Fruit fly (Drosophila melanogaster) whole organism, embryonic: ENCODE results near the gene TBC1D16.
A peak's percentile ranks its signal among the peaks of the same experiment; 100 is the strongest.

Source experiments
- CG1024 ChIP-seq: fragments of 200-800 bp; sonication (Bioruptor generic); IDR thresholded peaks from 2 replicates; pipeline ENCODE4 v1.3.6; 2022; ENCODE audit warnings: missing biosample characterization, missing genetic modification characterization
- CG1233 ChIP-seq: fragments of 200-800 bp; sonication (Bioruptor generic); optimal IDR thresholded peaks from 4 replicates; lab custom pipeline; 2018; ENCODE audit warnings: missing biosample characterization, mild to moderate bottlenecking, missing genetic modification characterization
- CG12769 ChIP-seq: fragments of 200-800 bp; sonication (Bioruptor generic); optimal IDR thresholded peaks from 2 replicates; lab custom pipeline; 2019; ENCODE audit warnings: missing biosample characterization, mild to moderate bottlenecking, missing genetic modification characterization, moderate library complexity
- CG12942 ChIP-seq: fragments of 200-800 bp; sonication (Bioruptor generic); optimal IDR thresholded peaks from 3 replicates; lab custom pipeline; 2016; ENCODE audit warnings: missing biosample characterization, missing genetic modification characterization
- CG13424 ChIP-seq: fragments of 200-800 bp; sonication (Bioruptor generic); optimal IDR thresholded peaks from 2 replicates; lab custom pipeline; 2019; ENCODE audit warnings: missing biosample characterization, mild to moderate bottlenecking, missing genetic modification characterization, moderate library complexity
- CG13624 ChIP-seq: fragments of 200-800 bp; sonication (Bioruptor generic); optimal IDR thresholded peaks from 2 replicates; lab custom pipeline; 2016; ENCODE audit warnings: missing biosample characterization, missing genetic modification characterization
- CG15601 ChIP-seq: fragments of 200-800 bp; sonication (Bioruptor generic); optimal IDR thresholded peaks from 3 replicates; lab custom pipeline; 2019; ENCODE audit warnings: missing biosample characterization, mild to moderate bottlenecking, missing genetic modification characterization, moderate library complexity
- CG16815 ChIP-seq: fragments of 200-800 bp; sonication (Bioruptor generic); optimal IDR thresholded peaks from 3 replicates; lab custom pipeline; 2017; ENCODE audit warnings: missing biosample characterization, mild to moderate bottlenecking, missing genetic modification characterization
- CG17612 ChIP-seq: fragments of 200-800 bp; sonication (Bioruptor generic); IDR thresholded peaks from 2 replicates; pipeline ENCODE4 v1.3.6; 2022; ENCODE audit warnings: missing biosample characterization, missing genetic modification characterization
- CG18764 ChIP-seq: fragments of 200-800 bp; sonication (Bioruptor generic); optimal IDR thresholded peaks from 3 replicates; lab custom pipeline; 2016; ENCODE audit warnings: missing biosample characterization, missing genetic modification characterization
- CG2199 ChIP-seq: fragments of 200-800 bp; sonication (Bioruptor generic); IDR thresholded peaks from 3 replicates; pipeline ENCODE4 v1.3.6; 2022; ENCODE audit warnings: missing biosample characterization, missing genetic modification characterization
- CG30020 ChIP-seq: fragments of 200-800 bp; optimal IDR thresholded peaks from 2 replicates; lab custom pipeline; 2019; ENCODE audit warnings: missing biosample characterization, mild to moderate bottlenecking, missing genetic modification characterization, moderate library complexity
- CG30403 ChIP-seq: fragments of 200-800 bp; sonication (Bioruptor generic); optimal IDR thresholded peaks from 3 replicates; lab custom pipeline; 2016; ENCODE audit warnings: missing biosample characterization, missing genetic modification characterization
- CG33557 ChIP-seq: fragments of 200-800 bp; sonication (Bioruptor generic); optimal IDR thresholded peaks from 2 replicates; lab custom pipeline; 2019; ENCODE audit warnings: missing biosample characterization, mild to moderate bottlenecking, missing genetic modification characterization, moderate library complexity
- CG8765 ChIP-seq: fragments of 200-800 bp; sonication (Bioruptor generic); IDR thresholded peaks from 2 replicates; pipeline ENCODE4 v1.3.6; 2022; ENCODE audit warnings: missing biosample characterization, missing genetic modification characterization
- CkIIα-i1 ChIP-seq: fragments of 200-800 bp; sonication (Bioruptor generic); IDR thresholded peaks from 2 replicates; pipeline ENCODE4 v1.3.6; 2022; ENCODE audit warnings: missing biosample characterization, missing genetic modification characterization
- CrebB ChIP-seq: fragments of 200-800 bp; sonication (Bioruptor generic); optimal IDR thresholded peaks from 3 replicates; lab custom pipeline; 2018; ENCODE audit warnings: missing biosample characterization, mild to moderate bottlenecking, missing genetic modification characterization
- D ChIP-seq, 2 experiments: fragments of 200-800 bp in 1 of 2; fragments of >200 bp in 1 of 2; sonication (Bioruptor generic) in 1 of 2; optimal IDR thresholded peaks; 2 replicates in 1 of 2; 3 replicates in 1 of 2; lab custom pipeline; 2017; ENCODE audit warnings: mild to moderate bottlenecking in 1 of 2, missing biosample characterization in 1 of 2, missing genetic modification characterization in 1 of 2, missing genetic modification reagents in 1 of 2
- Dek ChIP-seq: fragments of 200-800 bp; sonication (Bioruptor generic); optimal IDR thresholded peaks from 3 replicates; lab custom pipeline; 2019; ENCODE audit warnings: missing biosample characterization, mild to moderate bottlenecking, missing genetic modification characterization, moderate library complexity
- Fer3 ChIP-seq: fragments of 200-800 bp; sonication (Bioruptor generic); optimal IDR thresholded peaks from 2 replicates; lab custom pipeline; 2018; ENCODE audit warnings: missing biosample characterization, mild to moderate bottlenecking, missing genetic modification characterization, moderate library complexity
- HmgD ChIP-seq: fragments of 200-800 bp; sonication (Bioruptor generic); optimal IDR thresholded peaks from 3 replicates; lab custom pipeline; 2016; ENCODE audit warnings: missing biosample characterization, missing genetic modification characterization
- Med ChIP-seq: fragments of 200-800 bp; sonication (Bioruptor generic); peaks from one replicate; lab custom pipeline; 2016; ENCODE audit warnings: missing biosample characterization, missing genetic modification characterization, mild to moderate bottlenecking, inconsistent platforms, moderate library complexity
- Meics ChIP-seq: fragments of 200-800 bp; sonication (Bioruptor generic); optimal IDR thresholded peaks from 2 replicates; lab custom pipeline; 2017; ENCODE audit warnings: missing biosample characterization, mild to moderate bottlenecking, missing genetic modification characterization
- Myb ChIP-seq: fragments of 200-800 bp; sonication (Bioruptor generic); optimal IDR thresholded peaks from 2 replicates; lab custom pipeline; 2016; ENCODE audit warnings: missing biosample characterization, missing genetic modification characterization
- NfI ChIP-seq: fragments of 200-800 bp; sonication (Bioruptor generic); optimal IDR thresholded peaks from 3 replicates; lab custom pipeline; 2018; ENCODE audit warnings: missing biosample characterization, mild to moderate bottlenecking, missing genetic modification characterization, moderate library complexity
- Tbp ChIP-seq: fragments of >200 bp; optimal IDR thresholded peaks from 2 replicates; lab custom pipeline; 2018; ENCODE audit warnings: missing biosample characterization, missing genetic modification characterization
- Usf ChIP-seq: fragments of 200-800 bp; sonication (Bioruptor generic); optimal IDR thresholded peaks from 2 replicates; lab custom pipeline; 2017; ENCODE audit warnings: missing genotype, missing biosample characterization, missing genetic modification characterization
- bab2 ChIP-seq: fragments of 200-800 bp; sonication (Bioruptor generic); optimal IDR thresholded peaks from 2 replicates; lab custom pipeline; 2016; ENCODE audit warnings: missing biosample characterization, missing genetic modification characterization
- chinmo ChIP-seq: fragments of 200-800 bp; sonication (Bioruptor generic); IDR thresholded peaks from 4 replicates; pipeline ENCODE4 v1.3.6; 2022; ENCODE audit warnings: missing biosample characterization, missing genetic modification characterization; ENCODE audit not compliant: partially characterized antibody
- dimm ChIP-seq: fragments of 200-800 bp; sonication (Bioruptor generic); IDR thresholded peaks from 2 replicates; pipeline ENCODE4 v1.3.6; 2022; ENCODE audit warnings: missing biosample characterization, missing genetic modification characterization
- esg ChIP-seq: fragments of 200-800 bp; sonication (Bioruptor generic); conservative IDR thresholded peaks from 2 replicates; pipeline ENCODE4 v1.3.6; 2022; ENCODE audit warnings: missing biosample characterization, missing genetic modification characterization
- exex ChIP-seq: fragments of 200-800 bp; sonication (Bioruptor generic); optimal IDR thresholded peaks from 4 replicates; lab custom pipeline; 2018; ENCODE audit warnings: missing biosample characterization, mild to moderate bottlenecking, missing genetic modification characterization, moderate library complexity
- ind ChIP-seq: fragments of 200-800 bp; sonication (Bioruptor generic); optimal IDR thresholded peaks from 3 replicates; lab custom pipeline; 2016; ENCODE audit warnings: missing biosample characterization, missing genetic modification characterization
- inv ChIP-seq: fragments of 200-800 bp; sonication (Bioruptor generic); IDR thresholded peaks from 2 replicates; pipeline ENCODE4 v1.3.6; 2022; ENCODE audit warnings: missing biosample characterization, missing genetic modification characterization; ENCODE audit not compliant: partially characterized antibody
- kay ChIP-seq: fragments of 200-800 bp; sonication (Bioruptor generic); optimal IDR thresholded peaks from 2 replicates; lab custom pipeline; 2016; ENCODE audit warnings: missing biosample characterization, missing genetic modification characterization
- knrl ChIP-seq: fragments of 200-800 bp; sonication (Bioruptor generic); IDR thresholded peaks from 3 replicates; pipeline ENCODE4 v1.3.6; 2022; ENCODE audit warnings: missing biosample characterization, missing genetic modification characterization; ENCODE audit not compliant: partially characterized antibody
- odd ChIP-seq: fragments of 200-800 bp; sonication (Bioruptor generic); optimal IDR thresholded peaks from 2 replicates; lab custom pipeline; 2017; ENCODE audit warnings: missing biosample characterization, mild to moderate bottlenecking, missing genetic modification characterization
- sens ChIP-seq: fragments of 200-800 bp; sonication (Bioruptor generic); peaks from one replicate; lab custom pipeline; 2016; ENCODE audit warnings: missing biosample characterization, missing genetic modification characterization
- sna ChIP-seq: fragments of 200-800 bp; sonication (Bioruptor generic); IDR thresholded peaks from 2 replicates; pipeline ENCODE4 v1.3.6; 2022; ENCODE audit warnings: missing biosample characterization, missing genetic modification characterization; ENCODE audit not compliant: partially characterized antibody
- sug ChIP-seq: fragments of 200-800 bp; optimal IDR thresholded peaks from 2 replicates; lab custom pipeline; 2019; ENCODE audit warnings: missing biosample characterization, mild to moderate bottlenecking, missing genetic modification characterization, moderate library complexity
- trh ChIP-seq: fragments of 200-800 bp; sonication (Bioruptor generic); optimal IDR thresholded peaks from 2 replicates; lab custom pipeline; 2016; ENCODE audit warnings: missing biosample characterization, missing genetic modification characterization
- wek ChIP-seq: fragments of 200-800 bp; sonication (Bioruptor generic); optimal IDR thresholded peaks from 3 replicates; lab custom pipeline; 2018; ENCODE audit warnings: missing biosample characterization, mild to moderate bottlenecking, missing genetic modification characterization, moderate library complexity
- zfh2 ChIP-seq: fragments of 200-800 bp; sonication (Bioruptor generic); optimal IDR thresholded peaks from 2 replicates; lab custom pipeline; 2016; ENCODE audit warnings: missing biosample characterization, missing genetic modification characterization

The TBC1D16 gene

dm6 chr2L:10457191-10457899, 21.9 kb upstream of the TBC1D16 start, which contains the start of the genes LManI and LManII (continued):
- TF ChIP-seq inv (no peak), CG13624 (GFP tag; lab: Kevin White, UChicago) (no peak)

DNA sequence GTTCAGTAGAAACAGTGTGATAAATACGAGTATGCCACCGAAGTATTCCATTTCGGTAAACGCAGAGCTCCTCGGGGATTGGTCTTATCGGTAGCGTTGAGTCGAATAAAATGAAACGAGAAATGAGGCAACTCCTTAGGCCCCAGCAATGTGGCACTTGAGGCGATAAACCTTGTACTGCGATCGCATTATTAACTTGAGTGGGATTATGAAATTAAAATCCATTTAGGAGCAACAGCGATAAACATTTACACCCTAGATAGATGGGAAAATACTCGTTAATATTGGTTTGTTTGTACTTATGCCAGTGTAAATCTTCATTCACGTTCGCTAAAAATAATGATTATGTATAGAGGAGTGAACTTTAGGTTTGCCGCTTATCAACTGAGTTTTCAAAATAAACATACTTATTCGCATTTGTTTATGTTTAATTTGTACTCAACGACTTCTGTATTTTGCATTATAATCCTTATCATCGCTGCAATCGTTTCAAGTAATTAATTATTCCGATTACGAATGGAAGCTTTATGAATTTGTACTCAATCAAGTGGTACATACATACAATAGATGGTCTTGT, 20.6 kb upstream of the TBC1D16 start:
- TF ChIP-seq ind (GFP tag; lab: Kevin White, UChicago) = no peak
- TF ChIP-seq Med (GFP tag; lab: Kevin White, UChicago) = no peak
- TF ChIP-seq chinmo (GFP tag; lab: Robert Waterston, UW) = no peak
- no peak for TF ChIP-seq Dek (tag; lab: Kevin White, UChicago)
- no peak for TF ChIP-seq esg
- no peak for TF ChIP-seq HmgD (GFP tag; lab: Kevin White, UChicago)
- TF ChIP-seq CG2199 (GFP tag; lab: Robert Waterston, UW) = 0 out of 3 replicates have a peak, but pooled peaks have one; percentile 56
- TF ChIP-seq Fer3 (tag; lab: Kevin White, UChicago) = no peak
- TF ChIP-seq CG30403 (GFP tag; lab: Kevin White, UChicago) = no peak
- no peak for TF ChIP-seq CkIIα-i1 (GFP tag; lab: Robert Waterston, UW)
- no peak for TF ChIP-seq Myb (GFP tag; lab: Kevin White, UChicago)
- peak; percentile 80 for TF ChIP-seq exex (tag; lab: Kevin White, UChicago)
- TF ChIP-seq zfh2 (GFP tag; lab: Kevin White, UChicago) = no peak
- peak; percentile 75 for TF ChIP-seq sug (tag; lab: Kevin White, UChicago)
- TF ChIP-seq CG33557 (GFP tag; lab: Kevin White, UChicago) = no peak

dm6 chr2L:10452296-10452695, 16.8 kb upstream of the TBC1D16 start, which contains the start of gene ppk10:
TSS of gene ppk10 (minus strand) at chr2L:10452396.
- TF ChIP-seq CG18764 (GFP tag; lab: Kevin White, UChicago) (no peak), trh (no peak), CG30020 (tag; lab: Kevin White, UChicago) (no peak), kay (GFP tag; lab: Kevin White, UChicago) (no peak), CG17612 (GFP tag; lab: Robert Waterston, UW) (no peak), CG1024 (GFP tag; lab: Robert Waterston, UW) (no peak), Meics (GFP tag; lab: Kevin White, UChicago) (no peak), CrebB (no peak), CG12942 (no peak), dimm (GFP tag; lab: Robert Waterston, UW) (no peak), sna (GFP tag; lab: Robert Waterston, UW) (no peak), CG15601 (tag; lab: Kevin White, UChicago) (no peak), knrl (GFP tag; lab: Robert Waterston, UW) (no peak)

DNA sequence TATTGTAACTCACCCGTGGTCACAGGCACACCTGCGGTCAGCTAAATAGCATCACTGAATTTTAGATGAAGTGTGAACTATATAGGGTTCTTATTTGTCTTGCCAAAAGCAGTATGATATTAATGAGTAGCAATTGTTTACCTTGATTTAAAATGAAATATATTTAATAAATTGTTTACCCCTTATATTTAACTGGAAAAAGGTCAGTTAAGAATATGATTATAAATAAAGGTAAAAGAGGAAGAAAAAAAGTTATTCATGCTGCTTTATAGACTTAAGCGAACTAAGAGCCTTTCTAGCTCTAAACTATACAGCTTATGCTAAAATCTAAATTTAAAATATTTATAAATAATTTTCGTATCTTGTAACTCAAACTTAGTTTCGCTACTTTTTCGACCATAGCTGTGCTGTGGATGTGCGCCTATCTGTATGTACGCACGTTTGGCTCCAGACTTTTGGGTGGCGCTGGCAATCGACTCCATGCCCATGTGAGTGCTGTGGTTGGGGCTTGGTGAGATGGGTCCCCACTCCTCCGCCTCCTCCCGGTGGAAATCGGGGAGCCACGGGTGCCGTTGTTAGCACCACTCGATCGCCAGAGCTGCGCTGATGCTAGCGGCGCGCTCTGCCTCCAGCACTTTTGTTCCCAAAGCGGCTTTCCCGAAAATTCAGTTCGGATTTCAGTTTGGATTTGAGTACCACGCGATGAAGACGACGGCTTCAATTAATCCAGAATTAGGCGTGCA, 6.8 kb upstream of the TBC1D16 start, which contains the start of gene loh:
Gene loh, plus strand, starts transcription at position 487 of the 743 bp plus-strand sequence.
- TF ChIP-seq CG1233 (peak; percentile 61), CG12769 (tag; lab: Kevin White, UChicago) (peak; percentile 24), Usf (GFP tag; lab: Kevin White, UChicago) (peak; percentile 3), D (optimal IDR thresholded peaks at IDR 0.05; lab: Kevin White, UChicago) (no peak), D (GFP tag; optimal IDR thresholded peaks at IDR 0.05; lab: Kevin White, UChicago) (peak; percentile 74), CG15601 (tag; lab: Kevin White, UChicago) (peak; percentile 56), sens (GFP tag; lab: Kevin White, UChicago) (peak; percentile 75), bab2 (GFP tag; lab: Kevin White, UChicago) (no peak), Tbp (GFP tag; lab: Kevin White, UChicago) (no peak), wek (GFP tag; lab: Kevin White, UChicago) (no peak), CG8765 (no peak), odd (GFP tag; lab: Kevin White, UChicago) (peak; percentile 39), CG16815 (GFP tag; lab: Kevin White, UChicago) (peak; percentile 30), CG13424 (tag; lab: Kevin White, UChicago) (peak; percentile 73), NfI (GFP tag; lab: Kevin White, UChicago) (peak; percentile 1)
